Worm (Caenorhabditis elegans): ENCODE results near the gene Y43F8B.15.

The Y43F8B.15 gene

ce11 chrV:19462612-19463011 is 692 bp upstream of the Y43F8B.15 start, which contains the start of gene Y43F8B.25:
Gene Y43F8B.25 (plus strand): TSS chrV:19462912.
- TF ChIP-seq lsy-2 (tag; optimal IDR thresholded peaks at IDR 0.05) (no peak), snpc-4 (tag; optimal IDR thresholded peaks at IDR 0.05) (no peak), fos-1 (tag; optimal IDR thresholded peaks at IDR 0.05) (no peak), unc-39 (tag; optimal IDR thresholded peaks at IDR 0.05) (no peak), gmeb-1 (tag; optimal IDR thresholded peaks at IDR 0.05) (no peak), ztf-1 (GFP tag; conservative IDR thresholded peaks at IDR 0.05) (no peak), zag-1 (tag; optimal IDR thresholded peaks at IDR 0.05) (no peak), sem-4 (tag; optimal IDR thresholded peaks at IDR 0.05) (no peak)

ce11 chrV:19459501-19459900 is 2.4 kb downstream of the Y43F8B.15 start:
- TF ChIP-seq fos-1 (tag; optimal IDR thresholded peaks at IDR 0.05), result peak; percentile 18

DNA sequence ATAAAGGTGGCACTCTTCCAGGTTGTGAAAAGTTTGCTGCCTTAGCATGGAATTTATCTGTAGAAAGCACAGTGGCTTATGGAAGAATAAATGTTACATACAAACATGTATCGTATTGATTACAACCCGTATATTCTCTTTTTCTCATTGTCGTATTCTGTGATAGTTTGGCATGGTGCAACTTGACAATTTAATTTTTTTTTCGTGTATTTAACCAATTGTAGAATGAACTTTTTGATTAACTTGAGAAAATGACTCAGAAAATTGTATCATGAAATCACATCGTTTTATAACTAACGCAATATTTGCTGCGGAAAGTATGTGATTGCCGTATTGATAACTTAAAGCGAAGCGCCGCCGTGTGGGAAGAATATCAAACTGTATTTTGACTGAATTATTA is 4.8 kb downstream of the Y43F8B.15 start, which contains the start of gene Y43F8B.24:
Gene Y43F8B.24 (plus strand): TSS at position 301 of the 400 bp plus-strand sequence.
- TF ChIP-seq R02D3.7 (tag; optimal IDR thresholded peaks at IDR 0.05) (no peak), F13H6.1 (tag; optimal IDR thresholded peaks at IDR 0.05) (no peak), crh-2 (tag; optimal IDR thresholded peaks at IDR 0.05) (no peak), fos-1 (tag; optimal IDR thresholded peaks at IDR 0.05) (peak; percentile 21)

ce11 chrV:19455650-19456049 is 6.3 kb downstream of the Y43F8B.15 start, which contains the start of the genes Y43F8B.13 and Y43F8B.14:
Gene Y43F8B.13 (plus strand): TSS chrV:19455950.
Gene Y43F8B.14 (minus strand): TSS chrV:19455971.
- no peak for TF ChIP-seq dmd-4 (tag; optimal IDR thresholded peaks at IDR 0.05)
- no peak for TF ChIP-seq sma-3 (GFP tag; optimal IDR thresholded peaks at IDR 0.05)
- TF ChIP-seq lin-39 (tag; optimal IDR thresholded peaks at IDR 0.05), result no peak
- TF ChIP-seq mdl-1 (tag; optimal IDR thresholded peaks at IDR 0.05), result no peak
- TF ChIP-seq mab-5 (tag; optimal IDR thresholded peaks at IDR 0.05), result no peak
- no peak for TF ChIP-seq ztf-1 (GFP tag; conservative IDR thresholded peaks at IDR 0.05)
- TF ChIP-seq nhr-21 (tag; optimal IDR thresholded peaks at IDR 0.05), result no peak
- TF ChIP-seq R02D3.7 (tag; optimal IDR thresholded peaks at IDR 0.05), result no peak

DNA sequence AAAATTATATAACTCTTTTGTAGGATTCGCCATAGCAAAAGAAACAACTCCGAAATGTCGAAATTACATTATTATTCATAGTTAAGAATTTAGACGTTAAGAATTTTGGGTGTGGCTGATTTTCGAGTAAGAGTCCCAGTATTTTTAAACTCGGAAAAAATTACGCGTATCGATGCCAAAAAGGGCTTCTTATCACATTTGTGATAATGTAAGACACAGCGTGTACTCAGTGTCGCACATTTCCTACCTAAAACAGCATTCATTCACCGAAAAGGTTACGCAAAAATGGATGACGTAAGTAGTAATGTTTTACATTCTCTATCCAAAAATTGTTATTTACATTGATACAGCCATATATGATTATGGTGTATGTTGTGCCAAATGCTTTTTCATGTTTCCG is 12.4 kb downstream of the Y43F8B.15 start, which contains the start of gene M04C3.5:
Gene M04C3.5 (plus strand): TSS at position 190 of the 400 bp plus-strand sequence.
- TF ChIP-seq fos-1 (tag; optimal IDR thresholded peaks at IDR 0.05) (peak; percentile 33), ztf-11 (tag; optimal IDR thresholded peaks at IDR 0.05) (no peak)

- TF ChIP-seq crh-2 (tag; optimal IDR thresholded peaks at IDR 0.05) (no peak), ztf-4 (tag; optimal IDR thresholded peaks at IDR 0.05) (no peak), R02D3.7 (tag; optimal IDR thresholded peaks at IDR 0.05) (no peak), sma-9 (GFP tag; optimal IDR thresholded peaks at IDR 0.05) (no peak), sma-9 (tag; optimal IDR thresholded peaks at IDR 0.05) (no peak), nhr-237 (tag; optimal IDR thresholded peaks at IDR 0.05) (no peak), nhr-10 (tag; optimal IDR thresholded peaks at IDR 0.05) (no peak), fos-1 (tag; optimal IDR thresholded peaks at IDR 0.05) (no peak), nhr-23 (tag; optimal IDR thresholded peaks at IDR 0.05) (no peak), alr-1 (tag; optimal IDR thresholded peaks at IDR 0.05) (no peak)
Observed at ce11 chrV:19448805-19449204, 13.1 kb downstream of the Y43F8B.15 start, which contains the start of gene M04C3.2. Gene M04C3.2 (minus strand): TSS chrV:19448905.

- TF ChIP-seq nhr-12 (tag; optimal IDR thresholded peaks at IDR 0.05), result no peak
- no peak for TF ChIP-seq ceh-82 (tag; optimal IDR thresholded peaks at IDR 0.05)
- TF ChIP-seq sma-9 (GFP tag; optimal IDR thresholded peaks at IDR 0.05), result peak; percentile 34
- TF ChIP-seq sma-9 (tag; optimal IDR thresholded peaks at IDR 0.05), result no peak
- peak; percentile 52 for TF ChIP-seq fos-1 (tag; optimal IDR thresholded peaks at IDR 0.05)
- TF ChIP-seq lin-39 (tag; optimal IDR thresholded peaks at IDR 0.05), result no peak
- TF ChIP-seq nhr-25 (tag; optimal IDR thresholded peaks at IDR 0.05), result no peak
- no peak for TF ChIP-seq lin-13 (GFP tag; optimal IDR thresholded peaks at IDR 0.05)
- no peak for TF ChIP-seq snpc-4 (tag; optimal IDR thresholded peaks at IDR 0.05)
- no peak for TF ChIP-seq ama-1 (optimal IDR thresholded peaks at IDR 0.05)
- no peak for TF ChIP-seq peb-1 (tag; optimal IDR thresholded peaks at IDR 0.05)
- TF ChIP-seq ztf-1 (GFP tag; conservative IDR thresholded peaks at IDR 0.05), result no peak
- TF ChIP-seq nhr-21 (tag; optimal IDR thresholded peaks at IDR 0.05), result no peak
- TF ChIP-seq R02D3.7 (tag; optimal IDR thresholded peaks at IDR 0.05), result no peak
- no peak for TF ChIP-seq nhr-11 (tag; optimal IDR thresholded peaks at IDR 0.05)
- no peak for TF ChIP-seq lsy-2 (tag; optimal IDR thresholded peaks at IDR 0.05)
- no peak for TF ChIP-seq zag-1 (tag; optimal IDR thresholded peaks at IDR 0.05)
- TF ChIP-seq blmp-1 (tag; optimal IDR thresholded peaks at IDR 0.05; ENCODE audit: insufficient read depth), result no peak
Observed at ce11 chrV:19445442-19445841, 16.5 kb downstream of the Y43F8B.15 start, which contains the start of gene M04C3.1. Gene M04C3.1 (minus strand): TSS chrV:19445605.

All from whole organism, L2 larva.